Worm (Caenorhabditis elegans) whole organism, L1 larva: ENCODE results near the gene ptr-4.

Experiments
- dsc-1 ChIP-seq: sonication (generic microtip); optimal IDR thresholded peaks from 2 replicates; lab custom pipeline; 2016; ENCODE audit warnings: mild to moderate bottlenecking, missing genetic modification characterization, missing compliant biosample characterization
- egl-27 ChIP-seq, 2 experiments: fragments of 150-350 bp in 1 of 2; sonication (generic microtip); optimal IDR thresholded peaks; 3 replicates each; lab custom pipeline; 2017 to 2018; ENCODE audit warnings: missing biosample characterization in 2 of 2, missing genetic modification characterization in 2 of 2, missing genetic modification reagents in 2 of 2
- elt-3 ChIP-seq, 6 experiments: fragments of 150-350 bp in 1 of 6; sonication (generic microtip); optimal IDR thresholded peaks; 2 replicates each; lab custom pipeline; 2017 to 2018; ENCODE audit warnings: missing biosample characterization in 6 of 6, missing genetic modification characterization in 6 of 6, inconsistent platforms in 1 of 6
- isw-1 ChIP-seq: fragments of 200-800 bp; sonication (Bioruptor generic); IDR thresholded peaks from 2 replicates; pipeline ENCODE4 v1.3.6; 2022; ENCODE audit warnings: missing genetic modification characterization, missing compliant biosample characterization
- jun-1 ChIP-seq: fragments of 150-350 bp; optimal IDR thresholded peaks from 2 replicates; lab custom pipeline; 2014; ENCODE audit warnings: missing biosample characterization, missing genetic modification reagents, missing genetic modification characterization
- lin-14 ChIP-seq: fragments of 200-800 bp; sonication (Bioruptor generic); optimal IDR thresholded peaks from 2 replicates; lab custom pipeline; 2018; ENCODE audit warnings: mild to moderate bottlenecking, missing genetic modification characterization, moderate library complexity, missing compliant biosample characterization
- lin-15B ChIP-seq: fragments of 150-350 bp; sonication (generic microtip); optimal IDR thresholded peaks from 3 replicates; lab custom pipeline; 2014; ENCODE audit warnings: missing biosample characterization, missing genetic modification characterization
- nhr-12 ChIP-seq: sonication (generic microtip); optimal IDR thresholded peaks from 2 replicates; lab custom pipeline; 2017; ENCODE audit warnings: missing biosample characterization, missing genetic modification characterization
- nhr-237 ChIP-seq: fragments of 150-350 bp; optimal IDR thresholded peaks from 2 replicates; lab custom pipeline; 2014; ENCODE audit warnings: missing biosample characterization, missing genetic modification characterization
- sptf-1 ChIP-seq: fragments of 150-350 bp; optimal IDR thresholded peaks from 2 replicates; lab custom pipeline; 2014; ENCODE audit warnings: missing biosample characterization, missing genetic modification characterization
- swsn-7 ChIP-seq: sonication (generic microtip); optimal IDR thresholded peaks from 2 replicates; lab custom pipeline; 2016; ENCODE audit warnings: missing genetic modification characterization, missing compliant biosample characterization
- unc-62 ChIP-seq: fragments of 150-350 bp; optimal IDR thresholded peaks from 2 replicates; lab custom pipeline; 2014; ENCODE audit warnings: missing biosample characterization, missing genetic modification reagents, missing genetic modification characterization
- unc-86 ChIP-seq: sonication (generic microtip); optimal IDR thresholded peaks from 2 replicates; lab custom pipeline; 2016; ENCODE audit warnings: missing genetic modification characterization, missing compliant biosample characterization
- zag-1 ChIP-seq: fragments of 150-350 bp; optimal IDR thresholded peaks from 2 replicates; lab custom pipeline; 2014; ENCODE audit warnings: missing biosample characterization, missing genetic modification characterization

- TF ChIP-seq lin-15B (tag; lab: Kevin White, UChicago) (no peak), unc-86 (no peak), unc-62 (no peak), swsn-7 (tag; lab: Kevin White, UChicago) (no peak), isw-1 (no peak), nhr-237 (tag; lab: Kevin White, UChicago) (no peak), elt-3 (tag; optimal IDR thresholded peaks at IDR 0.05; lab: Kevin White, UChicago) (no peak), egl-27 (tag; optimal IDR thresholded peaks at IDR 0.05; lab: Kevin White, UChicago) (no peak), zag-1 (tag; lab: Kevin White, UChicago) (no peak), lin-14 (GFP tag; lab: Kevin White, UChicago) (no peak), jun-1 (tag; lab: Kevin White, UChicago) (no peak), nhr-12 (tag; lab: Kevin White, UChicago) (no peak), dsc-1 (tag; lab: Kevin White, UChicago) (no peak), sptf-1 (no peak)
These were observed 40.8 kb downstream of the ptr-4 start for ce11 chrX:6024977-6025376.
